Worm (Caenorhabditis elegans) whole organism, midembryonic: ENCODE results near the gene acl-3.

Source experiments
- T22C8.4 ChIP-seq: fragments of 200-800 bp; sonication (Bioruptor generic); IDR thresholded peaks from 2 replicates; pipeline ENCODE4 v1.3.6; 2022; ENCODE audit warnings: missing genetic modification characterization, missing compliant biosample characterization
- cog-1 ChIP-seq: sonication (generic microtip); optimal IDR thresholded peaks from 2 replicates; lab custom pipeline; 2016; ENCODE audit warnings: missing genetic modification characterization, missing compliant biosample characterization
- flt-1 ChIP-seq: fragments of 200-800 bp; sonication (Bioruptor generic); IDR thresholded peaks from 2 replicates; pipeline ENCODE4 v1.3.6; 2022; ENCODE audit warnings: missing genetic modification characterization, missing compliant biosample characterization
- klf-2 ChIP-seq: fragments of 200-800 bp; sonication (Bioruptor generic); conservative IDR thresholded peaks from 2 replicates; pipeline ENCODE4 v1.3.6; 2022; ENCODE audit warnings: missing genetic modification reagents, missing genetic modification characterization, missing compliant biosample characterization
- ztf-23 ChIP-seq: fragments of 200-800 bp; sonication (Bioruptor generic); IDR thresholded peaks from 2 replicates; pipeline ENCODE4 v1.3.6; 2022; ENCODE audit warnings: missing genetic modification reagents, missing genetic modification characterization, missing compliant biosample characterization
- ztf-29 ChIP-seq: fragments of 200-800 bp; sonication (Bioruptor generic); IDR thresholded peaks from 2 replicates; pipeline ENCODE4 v1.3.6; 2022; ENCODE audit warnings: missing genetic modification reagents, missing genetic modification characterization, missing compliant biosample characterization

ce11 chrIV:11623060-11623459, 28.8 kb downstream of the acl-3 start, which contains the start of gene lys-4:
- TF ChIP-seq cog-1 (tag; lab: Kevin White, UChicago) (no peak), klf-2 (no peak), ztf-23 (GFP tag; lab: Robert Waterston, UW) (no peak), flt-1 (GFP tag; lab: Robert Waterston, UW) (no peak), T22C8.4 (GFP tag; lab: Robert Waterston, UW) (no peak), ztf-29 (GFP tag; lab: Robert Waterston, UW) (no peak)
